Fruit fly (Drosophila melanogaster) whole organism, embryonic: ENCODE measurements around the gene CG9008.

ENCODE experiments used
- Asciz ChIP-seq: fragments of 200-800 bp; sonication (Bioruptor generic); optimal IDR thresholded peaks from 2 replicates; lab custom pipeline; 2017; ENCODE audit warnings: missing biosample characterization, mild to moderate bottlenecking, missing genetic modification characterization, missing genetic modification reagents
- Awh ChIP-seq: fragments of 200-800 bp; sonication (Bioruptor generic); IDR thresholded peaks from 2 replicates; pipeline ENCODE4, ENCODE4 v1.3.6; 2022; ENCODE audit warnings: missing biosample characterization, missing genetic modification characterization
- Bdp1 ChIP-seq: fragments of 200-800 bp; sonication (Bioruptor generic); optimal IDR thresholded peaks from 3 replicates; lab custom pipeline; 2016; ENCODE audit warnings: missing biosample characterization, missing genetic modification characterization
- CG10462 ChIP-seq: fragments of 200-800 bp; sonication (Bioruptor generic); optimal IDR thresholded peaks from 2 replicates; lab custom pipeline; 2016; ENCODE audit warnings: missing biosample characterization, missing genetic modification characterization
- CG10565 ChIP-seq: fragments of 200-800 bp; sonication (Bioruptor generic); optimal IDR thresholded peaks from 3 replicates; lab custom pipeline; 2016; ENCODE audit warnings: missing biosample characterization, mild to moderate bottlenecking, missing genetic modification characterization
- CG11247 ChIP-seq: fragments of 200-800 bp; sonication (Bioruptor generic); IDR thresholded peaks from 2 replicates; pipeline ENCODE4 v1.3.6; 2022; ENCODE audit warnings: missing biosample characterization, missing genetic modification characterization
- CG12236 ChIP-seq: fragments of 200-800 bp; sonication (Bioruptor generic); optimal IDR thresholded peaks from 2 replicates; lab custom pipeline; 2016; ENCODE audit warnings: missing biosample characterization, missing genetic modification characterization
- CG12659 ChIP-seq: fragments of 200-800 bp; sonication (Bioruptor generic); optimal IDR thresholded peaks from 3 replicates; lab custom pipeline; 2017; ENCODE audit warnings: mild to moderate bottlenecking, missing biosample characterization, missing genetic modification reagents, missing genetic modification characterization
- CG16813 ChIP-seq: fragments of 200-800 bp; sonication (Bioruptor generic); IDR thresholded peaks from 3 replicates; pipeline ENCODE4 v1.3.6; 2022; ENCODE audit warnings: missing biosample characterization, missing genetic modification characterization; ENCODE audit not compliant: partially characterized antibody
- CG1832 ChIP-seq: fragments of 200-800 bp; sonication (Bioruptor generic); optimal IDR thresholded peaks from 2 replicates; lab custom pipeline; 2017; ENCODE audit warnings: missing biosample characterization, mild to moderate bottlenecking, missing genetic modification characterization, inconsistent platforms
- CG18599 ChIP-seq: fragments of 200-800 bp; sonication (Bioruptor generic); optimal IDR thresholded peaks from 3 replicates; lab custom pipeline; 2017; ENCODE audit warnings: missing biosample characterization, missing genetic modification characterization, mild to moderate bottlenecking, moderate library complexity, missing genetic modification reagents
- CG2199 ChIP-seq: fragments of 200-800 bp; sonication (Bioruptor generic); IDR thresholded peaks from 3 replicates; pipeline ENCODE4 v1.3.6; 2022; ENCODE audit warnings: missing biosample characterization, missing genetic modification characterization
- CG30431 ChIP-seq: fragments of 200-800 bp; sonication (Bioruptor generic); optimal IDR thresholded peaks from 2 replicates; lab custom pipeline; 2017; ENCODE audit warnings: missing biosample characterization, missing genetic modification characterization
- CG4360 ChIP-seq: fragments of 200-800 bp; sonication (Bioruptor generic); IDR thresholded peaks from 2 replicates; pipeline ENCODE4 v1.3.6; 2022; ENCODE audit warnings: missing biosample characterization, missing genetic modification characterization
- CG6272 ChIP-seq: fragments of 200-800 bp; sonication (Bioruptor generic); IDR thresholded peaks from 2 replicates; pipeline ENCODE4 v1.3.6; 2022; ENCODE audit warnings: missing biosample characterization, missing genetic modification characterization
- CG6854 ChIP-seq: fragments of 200-800 bp; sonication (Bioruptor generic); optimal IDR thresholded peaks from 3 replicates; lab custom pipeline; 2017; ENCODE audit warnings: missing biosample characterization, mild to moderate bottlenecking, missing genetic modification characterization
- CG9215 ChIP-seq: fragments of 200-800 bp; sonication (Bioruptor generic); IDR thresholded peaks from 2 replicates; pipeline ENCODE4 v1.3.6; 2022; ENCODE audit warnings: missing biosample characterization, missing genetic modification characterization
- CG9609 ChIP-seq: fragments of 200-800 bp; sonication (Bioruptor generic); optimal IDR thresholded peaks from 3 replicates; lab custom pipeline; 2016; ENCODE audit warnings: missing biosample characterization, missing genetic modification characterization
- CG9797 ChIP-seq: fragments of 200-800 bp; sonication (Bioruptor generic); optimal IDR thresholded peaks from 3 replicates; lab custom pipeline; 2018; ENCODE audit warnings: missing biosample characterization, mild to moderate bottlenecking, missing genetic modification characterization
- CG9817 ChIP-seq: fragments of 200-800 bp; sonication (Bioruptor generic); optimal IDR thresholded peaks from 2 replicates; lab custom pipeline; 2018; ENCODE audit warnings: missing biosample characterization, mild to moderate bottlenecking, missing genetic modification characterization, moderate library complexity
- Dfd ChIP-seq, 2 experiments: fragments of >200 bp; optimal IDR thresholded peaks; 2 replicates each; lab custom pipeline; 2017; ENCODE audit warnings: missing biosample characterization in 2 of 2, missing genetic modification characterization in 2 of 2
- Dref ChIP-seq: fragments of 200-800 bp; sonication (Bioruptor generic); IDR thresholded peaks from 2 replicates; pipeline ENCODE4 v1.3.6; 2022; ENCODE audit warnings: missing biosample characterization, missing genetic modification characterization
- E2f1 ChIP-seq: fragments of 200-800 bp; sonication (Bioruptor generic); IDR thresholded peaks from 2 replicates; pipeline ENCODE4 v1.3.6; 2022; ENCODE audit warnings: missing biosample characterization, missing genetic modification characterization
- Gug ChIP-seq: fragments of 200-800 bp; sonication (Bioruptor generic); IDR thresholded peaks from 4 replicates; pipeline ENCODE4 v1.3.6; 2022; ENCODE audit warnings: missing biosample characterization, missing genetic modification characterization
- Lhr ChIP-seq: fragments of 200-800 bp; sonication (Bioruptor generic); optimal IDR thresholded peaks from 3 replicates; lab custom pipeline; 2017; ENCODE audit warnings: mild to moderate bottlenecking, missing biosample characterization, missing genetic modification reagents, missing genetic modification characterization
- MTF-1 ChIP-seq: fragments of 200-800 bp; sonication (Bioruptor generic); optimal IDR thresholded peaks from 2 replicates; lab custom pipeline; 2018; ENCODE audit warnings: missing biosample characterization, mild to moderate bottlenecking, missing genetic modification characterization, borderline replicate concordance
- Meics ChIP-seq: fragments of 200-800 bp; sonication (Bioruptor generic); optimal IDR thresholded peaks from 2 replicates; lab custom pipeline; 2017; ENCODE audit warnings: missing biosample characterization, mild to moderate bottlenecking, missing genetic modification characterization
- NC2α ChIP-seq: fragments of 200-800 bp; sonication (Bioruptor generic); optimal IDR thresholded peaks from 2 replicates; lab custom pipeline; 2016; ENCODE audit warnings: missing biosample characterization, missing genetic modification characterization
- Nf-YA ChIP-seq: fragments of 200-800 bp; sonication (Bioruptor generic); IDR thresholded peaks from 2 replicates; pipeline ENCODE4 v1.3.6; 2022; ENCODE audit warnings: missing biosample characterization, missing genetic modification characterization
- Six4 ChIP-seq: fragments of 200-800 bp; sonication (Bioruptor generic); optimal IDR thresholded peaks from 2 replicates; lab custom pipeline; 2016; ENCODE audit warnings: missing biosample characterization, missing genetic modification characterization
- ato ChIP-seq: fragments of 200-800 bp; sonication (Bioruptor generic); IDR thresholded peaks from 2 replicates; pipeline ENCODE4 v1.3.6; 2022; ENCODE audit warnings: missing biosample characterization, missing genetic modification characterization; ENCODE audit not compliant: partially characterized antibody
- az2 ChIP-seq: fragments of 200-800 bp; sonication (Bioruptor generic); optimal IDR thresholded peaks from 3 replicates; lab custom pipeline; 2016; ENCODE audit warnings: missing biosample characterization, missing genetic modification characterization
- bowl ChIP-seq: fragments of 200-800 bp; sonication (Bioruptor generic); IDR thresholded peaks from 2 replicates; pipeline ENCODE4 v1.3.6; 2022; ENCODE audit warnings: missing biosample characterization, missing genetic modification characterization
- chif ChIP-seq, 2 experiments: fragments of 200-800 bp; sonication (Bioruptor generic); optimal IDR thresholded peaks; 3 replicates each; lab custom pipeline; 2016; ENCODE audit warnings: missing biosample characterization in 2 of 2, missing genetic modification characterization in 2 of 2
- dmrt11E ChIP-seq: fragments of 200-800 bp; sonication (Bioruptor generic); optimal IDR thresholded peaks from 3 replicates; lab custom pipeline; 2018; ENCODE audit warnings: missing biosample characterization, mild to moderate bottlenecking, missing genetic modification characterization, moderate library complexity
- dysf ChIP-seq: fragments of 200-800 bp; sonication (Bioruptor generic); IDR thresholded peaks from 3 replicates; pipeline ENCODE4 v1.3.6; 2022; ENCODE audit warnings: missing biosample characterization, missing genetic modification characterization
- ewg ChIP-seq: fragments of 200-800 bp; sonication (Bioruptor generic); optimal IDR thresholded peaks from 3 replicates; lab custom pipeline; 2017; ENCODE audit warnings: mild to moderate bottlenecking, missing biosample characterization, missing genetic modification reagents, missing genetic modification characterization
- fd3F ChIP-seq: fragments of 200-800 bp; sonication (Bioruptor generic); optimal IDR thresholded peaks from 2 replicates; lab custom pipeline; 2018; ENCODE audit warnings: missing biosample characterization, mild to moderate bottlenecking, missing genetic modification characterization, moderate library complexity
- grau ChIP-seq: fragments of 200-800 bp; optimal IDR thresholded peaks from 3 replicates; lab custom pipeline; 2019; ENCODE audit warnings: missing biosample characterization, mild to moderate bottlenecking, missing genetic modification characterization, moderate library complexity
- jumu ChIP-seq: fragments of 200-800 bp; sonication (Bioruptor generic); optimal IDR thresholded peaks from 3 replicates; lab custom pipeline; 2016; ENCODE audit warnings: missing biosample characterization, missing genetic modification characterization
- ken ChIP-seq: fragments of 200-800 bp; sonication (Bioruptor generic); IDR thresholded peaks from 3 replicates; pipeline ENCODE4 v1.3.6; 2022; ENCODE audit warnings: missing biosample characterization, missing genetic modification characterization
- lola ChIP-seq, 3 experiments: fragments of >200 bp in 2 of 3; fragments of 200-800 bp in 1 of 3; sonication (Bioruptor generic) in 1 of 3; optimal IDR thresholded peaks; 2 replicates each; lab custom pipeline; 2017 to 2019; ENCODE audit warnings: missing biosample characterization in 3 of 3, missing genetic modification characterization in 3 of 3, mild to moderate bottlenecking in 1 of 3, moderate library complexity in 1 of 3
- luna ChIP-seq: fragments of 200-800 bp; sonication (Bioruptor generic); optimal IDR thresholded peaks from 2 replicates; lab custom pipeline; 2016; ENCODE audit warnings: missing biosample characterization, missing genetic modification characterization
- mld ChIP-seq: fragments of 200-800 bp; sonication (Bioruptor generic); IDR thresholded peaks from 3 replicates; pipeline ENCODE4 v1.3.6; 2022; ENCODE audit warnings: missing biosample characterization, missing genetic modification characterization; ENCODE audit not compliant: partially characterized antibody
- pnt ChIP-seq: fragments of 200-800 bp; sonication (Bioruptor generic); optimal IDR thresholded peaks from 3 replicates; lab custom pipeline; 2016; ENCODE audit warnings: missing biosample characterization, missing genetic modification characterization
- prd ChIP-seq, 3 experiments: fragments of >200 bp in 2 of 3; fragments of 200-800 bp in 1 of 3; sonication (Bioruptor generic) in 1 of 3; optimal IDR thresholded peaks in 2 of 3; IDR thresholded peaks in 1 of 3; 2 replicates in 2 of 3; 3 replicates in 1 of 3; pipeline versions ENCODE4 v1.3.6 to Lab custom; 2017 to 2022; ENCODE audit warnings: missing biosample characterization in 1 of 3, missing genetic modification characterization in 1 of 3
- sens ChIP-seq: fragments of 200-800 bp; sonication (Bioruptor generic); peaks from one replicate; lab custom pipeline; 2016; ENCODE audit warnings: missing biosample characterization, missing genetic modification characterization
- stwl ChIP-seq: fragments of 200-800 bp; sonication (Bioruptor generic); optimal IDR thresholded peaks from 3 replicates; lab custom pipeline; 2018; ENCODE audit warnings: missing biosample characterization, mild to moderate bottlenecking, missing genetic modification characterization, moderate library complexity
- tin ChIP-seq: fragments of 200-800 bp; sonication (Bioruptor generic); optimal IDR thresholded peaks from 3 replicates; lab custom pipeline; 2016; ENCODE audit warnings: missing biosample characterization, missing genetic modification characterization
- twi ChIP-seq: fragments of 200-800 bp; optimal IDR thresholded peaks from 2 replicates; lab custom pipeline; 2019; ENCODE audit warnings: missing biosample characterization, mild to moderate bottlenecking, missing genetic modification characterization, moderate library complexity
- usp ChIP-seq: fragments of >200 bp; optimal IDR thresholded peaks from 2 replicates; lab custom pipeline; 2017; ENCODE audit warnings: missing biosample characterization, missing genetic modification characterization

Gene CG9008

DNA sequence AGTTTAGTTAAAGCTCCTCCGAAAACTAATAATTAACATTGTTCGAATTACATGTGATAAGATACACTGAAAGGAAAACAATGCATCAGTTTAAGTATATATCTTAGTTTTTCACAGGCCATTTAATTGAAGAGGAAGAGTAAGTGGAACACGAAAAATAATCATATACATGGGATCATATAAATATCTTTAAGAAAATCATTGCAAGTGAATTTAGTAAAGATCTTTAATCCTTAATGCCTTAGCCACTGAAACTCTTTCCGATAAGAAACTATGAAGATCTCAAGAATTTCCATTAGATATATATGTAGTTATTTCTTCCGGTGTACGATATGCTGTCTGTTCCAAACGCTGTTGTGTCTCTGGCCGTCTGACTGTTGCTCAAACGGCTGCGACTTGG is 1.3 kb downstream of the CG9008 start:
- TF ChIP-seq CG6854 (GFP tag; lab: Kevin White, UChicago): no peak
- TF ChIP-seq ato (GFP tag; lab: Robert Waterston, UW): no peak
- no peak for TF ChIP-seq MTF-1 (GFP tag; lab: Kevin White, UChicago)
- TF ChIP-seq CG9797: no peak
- TF ChIP-seq CG2199 (GFP tag; lab: Robert Waterston, UW): no peak
- no peak for TF ChIP-seq CG4360 (GFP tag; lab: Robert Waterston, UW)
- TF ChIP-seq Six4 (GFP tag; lab: Kevin White, UChicago): peak; percentile 5
- TF ChIP-seq NC2α (GFP tag; lab: Kevin White, UChicago): no peak
- no peak for TF ChIP-seq Dfd (GFP tag; optimal IDR thresholded peaks at IDR 0.05; lab: Kevin White, UChicago)
- TF ChIP-seq CG10462 (GFP tag; lab: Kevin White, UChicago): no peak
- peak; percentile 10 for TF ChIP-seq CG30431 (GFP tag; lab: Kevin White, UChicago)
- TF ChIP-seq az2 (GFP tag; lab: Kevin White, UChicago): peak; percentile 20
- TF ChIP-seq Lhr (GFP tag; lab: Kevin White, UChicago): no peak
- no peak for TF ChIP-seq Nf-YA
- TF ChIP-seq tin (GFP tag; lab: Kevin White, UChicago): peak; percentile 9
- TF ChIP-seq Gug (GFP tag; lab: Robert Waterston, UW): 0 out of 4 replicates have a peak, but pooled peaks have one; percentile 19
- no peak for TF ChIP-seq prd (optimal IDR thresholded peaks at IDR 0.05; lab: Kevin White, UChicago)
- peak; percentile 53; the same call in 2 of the 3 replicates for TF ChIP-seq prd (GFP tag; IDR thresholded peaks at IDR 0.05; lab: Robert Waterston, UW)
- TF ChIP-seq fd3F (GFP tag; lab: Kevin White, UChicago): peak; percentile 40
- TF ChIP-seq usp: no peak
- TF ChIP-seq grau: peak; percentile 80
- TF ChIP-seq bowl (GFP tag; lab: Robert Waterston, UW): no peak
- peak; percentile 41 for TF ChIP-seq CG9817 (tag; lab: Kevin White, UChicago)
- TF ChIP-seq lola (GFP tag; optimal IDR thresholded peaks at IDR 0.05; lab: Kevin White, UChicago): peak in 1 of 3 experiments; percentile 52
- no peak for TF ChIP-seq CG16813 (GFP tag; lab: Robert Waterston, UW)
- TF ChIP-seq stwl (tag; lab: Kevin White, UChicago): no peak
- TF ChIP-seq ken (GFP tag; lab: Robert Waterston, UW): peak; percentile 20; the same call in 1 of the 3 replicates
- no peak for TF ChIP-seq CG1832
- TF ChIP-seq Bdp1 (GFP tag; lab: Kevin White, UChicago): no peak
- TF ChIP-seq CG9609 (GFP tag; lab: Kevin White, UChicago): peak; percentile 18
- TF ChIP-seq CG10565 (GFP tag; lab: Kevin White, UChicago): no peak
- peak; percentile 13 for TF ChIP-seq CG12236 (GFP tag; lab: Kevin White, UChicago)
- no peak for TF ChIP-seq mld (GFP tag; lab: Robert Waterston, UW)
- TF ChIP-seq dysf (GFP tag; lab: Robert Waterston, UW): peak; percentile 74
- peak; percentile 33 to 44 for TF ChIP-seq chif (GFP tag; optimal IDR thresholded peaks at IDR 0.05; lab: Kevin White, UChicago)
- TF ChIP-seq CG12659: peak; percentile 69
- no peak for TF ChIP-seq luna (GFP tag; lab: Kevin White, UChicago)
- TF ChIP-seq dmrt11E (tag; lab: Kevin White, UChicago): no peak
- peak; percentile 61 for TF ChIP-seq CG18599 (GFP tag; lab: Kevin White, UChicago)
- TF ChIP-seq ewg (GFP tag; lab: Kevin White, UChicago): peak; percentile 55
- peak; percentile 12 for TF ChIP-seq pnt (GFP tag; lab: Kevin White, UChicago)
- peak; percentile 47 for TF ChIP-seq Meics (GFP tag; lab: Kevin White, UChicago)
- peak; percentile 53 for TF ChIP-seq E2f1 (GFP tag; lab: Robert Waterston, UW)
- no peak for TF ChIP-seq CG9215 (GFP tag; lab: Robert Waterston, UW)
- peak; percentile 41 for TF ChIP-seq Asciz (GFP tag; lab: Kevin White, UChicago)
- TF ChIP-seq CG6272 (GFP tag; lab: Robert Waterston, UW): no peak
- peak; percentile 47 for TF ChIP-seq CG11247 (GFP tag; lab: Robert Waterston, UW)
- no peak for TF ChIP-seq jumu (GFP tag; lab: Kevin White, UChicago)
- TF ChIP-seq Awh (GFP tag; lab: Robert Waterston, UW): peak; percentile 40; the same call in 1 of the 2 replicates
- peak; percentile 93 for TF ChIP-seq sens (GFP tag; lab: Kevin White, UChicago)
- no peak for TF ChIP-seq twi
- TF ChIP-seq Dref (GFP tag; lab: Robert Waterston, UW): no peak
